Fruit fly (Drosophila melanogaster) whole organism, embryonic: ENCODE results near the gene lectin-37Db.

Source experiments
- Adf1 ChIP-seq: fragments of 200-800 bp; sonication (Bioruptor generic); IDR thresholded peaks from 2 replicates; pipeline ENCODE4 v1.3.6; 2022; ENCODE audit warnings: missing biosample characterization, missing genetic modification characterization
- CG10209 ChIP-seq: fragments of 200-800 bp; sonication (Bioruptor generic); optimal IDR thresholded peaks from 3 replicates; lab custom pipeline; 2017; ENCODE audit warnings: missing biosample characterization, mild to moderate bottlenecking, missing genetic modification characterization, missing genetic modification reagents
- CG10366 ChIP-seq: fragments of 200-800 bp; sonication (Bioruptor generic); IDR thresholded peaks from 2 replicates; pipeline ENCODE4 v1.3.6; 2022; ENCODE audit warnings: missing biosample characterization, missing genetic modification characterization
- CG11723 ChIP-seq: fragments of 200-800 bp; sonication (Bioruptor generic); optimal IDR thresholded peaks from 2 replicates; lab custom pipeline; 2017; ENCODE audit warnings: missing biosample characterization, mild to moderate bottlenecking, missing genetic modification characterization
- CG12104 ChIP-seq: fragments of 200-800 bp; sonication (Bioruptor generic); optimal IDR thresholded peaks from 3 replicates; lab custom pipeline; 2016; ENCODE audit warnings: missing biosample characterization, missing genetic modification characterization
- CG12659 ChIP-seq: fragments of 200-800 bp; sonication (Bioruptor generic); optimal IDR thresholded peaks from 3 replicates; lab custom pipeline; 2017; ENCODE audit warnings: mild to moderate bottlenecking, missing biosample characterization, missing genetic modification reagents, missing genetic modification characterization
- CG15011 ChIP-seq: fragments of 200-800 bp; sonication (Bioruptor generic); optimal IDR thresholded peaks from 3 replicates; lab custom pipeline; 2018; ENCODE audit warnings: missing biosample characterization, mild to moderate bottlenecking, missing genetic modification characterization
- CG15514 ChIP-seq: fragments of 200-800 bp; sonication (Bioruptor generic); optimal IDR thresholded peaks from 3 replicates; lab custom pipeline; 2017; ENCODE audit warnings: missing biosample characterization, missing genetic modification characterization, mild to moderate bottlenecking, moderate library complexity, missing genetic modification reagents
- CG17361 ChIP-seq: fragments of 200-800 bp; sonication (Bioruptor generic); IDR thresholded peaks from 3 replicates; pipeline ENCODE4 v1.3.6; 2022; ENCODE audit warnings: missing biosample characterization, missing genetic modification characterization
- CG18476 ChIP-seq: fragments of 200-800 bp; sonication (Bioruptor generic); optimal IDR thresholded peaks from 2 replicates; lab custom pipeline; 2016; ENCODE audit warnings: missing biosample characterization, mild to moderate bottlenecking, missing genetic modification characterization
- CG34224 ChIP-seq: fragments of 200-800 bp; sonication (Bioruptor generic); IDR thresholded peaks from 3 replicates; pipeline ENCODE4 v1.3.6; 2022; ENCODE audit warnings: missing biosample characterization, missing genetic modification characterization; ENCODE audit not compliant: partially characterized antibody
- CG3847 ChIP-seq: fragments of 200-800 bp; sonication (Bioruptor generic); IDR thresholded peaks from 2 replicates; pipeline ENCODE4 v1.3.6; 2022; ENCODE audit warnings: missing biosample characterization, missing genetic modification characterization
- CG43689 ChIP-seq: fragments of 200-800 bp; sonication (Bioruptor generic); IDR thresholded peaks from 2 replicates; pipeline ENCODE4 v1.3.6; 2022; ENCODE audit warnings: missing biosample characterization, missing genetic modification characterization
- CG6813 ChIP-seq: fragments of 200-800 bp; sonication (Bioruptor generic); optimal IDR thresholded peaks from 2 replicates; lab custom pipeline; 2017; ENCODE audit warnings: missing biosample characterization, missing genetic modification characterization, mild to moderate bottlenecking, moderate library complexity, missing genetic modification reagents
- CG8281 ChIP-seq: fragments of 200-800 bp; sonication (Bioruptor generic); optimal IDR thresholded peaks from 2 replicates; lab custom pipeline; 2018; ENCODE audit warnings: missing biosample characterization, mild to moderate bottlenecking, missing genetic modification characterization, moderate library complexity
- CG9609 ChIP-seq: fragments of 200-800 bp; sonication (Bioruptor generic); optimal IDR thresholded peaks from 3 replicates; lab custom pipeline; 2016; ENCODE audit warnings: missing biosample characterization, missing genetic modification characterization
- CG9817 ChIP-seq: fragments of 200-800 bp; sonication (Bioruptor generic); optimal IDR thresholded peaks from 2 replicates; lab custom pipeline; 2018; ENCODE audit warnings: missing biosample characterization, mild to moderate bottlenecking, missing genetic modification characterization, moderate library complexity
- Fer2 ChIP-seq: fragments of 200-800 bp; sonication (Bioruptor generic); optimal IDR thresholded peaks from 2 replicates; lab custom pipeline; 2018; ENCODE audit warnings: missing biosample characterization, mild to moderate bottlenecking, missing genetic modification characterization, moderate library complexity
- HHEX ChIP-seq: fragments of 200-800 bp; sonication (Bioruptor generic); optimal IDR thresholded peaks from 3 replicates; lab custom pipeline; 2017; ENCODE audit warnings: missing biosample characterization, mild to moderate bottlenecking, missing genetic modification characterization, missing genetic modification reagents
- HLH3B ChIP-seq: fragments of 200-800 bp; sonication (Bioruptor generic); IDR thresholded peaks from 2 replicates; pipeline ENCODE4 v1.3.6; 2022; ENCODE audit warnings: missing biosample characterization, missing genetic modification characterization
- HLHmδ ChIP-seq: fragments of 200-800 bp; sonication (Bioruptor generic); optimal IDR thresholded peaks from 2 replicates; lab custom pipeline; 2018; ENCODE audit warnings: missing biosample characterization, mild to moderate bottlenecking, missing genetic modification characterization, moderate library complexity
- MESR4 ChIP-seq: fragments of 200-800 bp; sonication (Bioruptor generic); optimal IDR thresholded peaks from 2 replicates; lab custom pipeline; 2018; ENCODE audit warnings: missing biosample characterization, mild to moderate bottlenecking, missing genetic modification characterization, moderate library complexity
- MTF-1 ChIP-seq: fragments of 200-800 bp; sonication (Bioruptor generic); optimal IDR thresholded peaks from 2 replicates; lab custom pipeline; 2018; ENCODE audit warnings: missing biosample characterization, mild to moderate bottlenecking, missing genetic modification characterization, borderline replicate concordance
- Meics ChIP-seq: fragments of 200-800 bp; sonication (Bioruptor generic); optimal IDR thresholded peaks from 2 replicates; lab custom pipeline; 2017; ENCODE audit warnings: missing biosample characterization, mild to moderate bottlenecking, missing genetic modification characterization
- NFAT ChIP-seq: fragments of 200-800 bp; sonication (Bioruptor generic); IDR thresholded peaks from 2 replicates; pipeline ENCODE4 v1.3.6; 2022; ENCODE audit warnings: missing biosample characterization, missing genetic modification characterization
- Nf-YA ChIP-seq: fragments of 200-800 bp; sonication (Bioruptor generic); IDR thresholded peaks from 2 replicates; pipeline ENCODE4 v1.3.6; 2022; ENCODE audit warnings: missing biosample characterization, missing genetic modification characterization
- Opbp ChIP-seq: fragments of 200-800 bp; sonication (Bioruptor generic); IDR thresholded peaks from 3 replicates; pipeline ENCODE4 v1.3.6; 2022; ENCODE audit warnings: missing biosample characterization, missing genetic modification characterization; ENCODE audit not compliant: partially characterized antibody
- PHDP ChIP-seq: fragments of 200-800 bp; sonication (Bioruptor generic); optimal IDR thresholded peaks from 3 replicates; lab custom pipeline; 2018; ENCODE audit warnings: missing biosample characterization, mild to moderate bottlenecking, missing genetic modification characterization, moderate library complexity
- Side ChIP-seq: fragments of 200-800 bp; sonication (Bioruptor generic); optimal IDR thresholded peaks from 2 replicates; lab custom pipeline; 2016; ENCODE audit warnings: missing biosample characterization, missing genetic modification characterization
- Spps ChIP-seq: fragments of 200-800 bp; sonication (Bioruptor generic); optimal IDR thresholded peaks from 2 replicates; lab custom pipeline; 2018; ENCODE audit warnings: missing biosample characterization, mild to moderate bottlenecking, missing genetic modification characterization
- cato ChIP-seq: fragments of 200-800 bp; sonication (Bioruptor generic); optimal IDR thresholded peaks from 2 replicates; lab custom pipeline; 2016; ENCODE audit warnings: missing biosample characterization, missing genetic modification characterization, borderline replicate concordance
- caup ChIP-seq: fragments of 200-800 bp; sonication (Bioruptor generic); optimal IDR thresholded peaks from 3 replicates; lab custom pipeline; 2017; ENCODE audit warnings: missing biosample characterization, mild to moderate bottlenecking, missing genetic modification characterization, moderate library complexity; ENCODE audit not compliant: severe bottlenecking
- chif ChIP-seq, 2 experiments: fragments of 200-800 bp; sonication (Bioruptor generic); optimal IDR thresholded peaks; 3 replicates each; lab custom pipeline; 2016; ENCODE audit warnings: missing biosample characterization in 2 of 2, missing genetic modification characterization in 2 of 2
- croc ChIP-seq: fragments of 200-800 bp; sonication (Bioruptor generic); conservative IDR thresholded peaks from 3 replicates; pipeline ENCODE4 v1.3.6; 2022; ENCODE audit warnings: missing biosample characterization, missing genetic modification characterization
- emc ChIP-seq: fragments of 200-800 bp; sonication (Bioruptor generic); optimal IDR thresholded peaks from 2 replicates; lab custom pipeline; 2016; ENCODE audit warnings: missing biosample characterization, missing genetic modification characterization
- ems ChIP-seq: fragments of 200-800 bp; sonication (Bioruptor generic); optimal IDR thresholded peaks from 3 replicates; lab custom pipeline; 2016; ENCODE audit warnings: missing biosample characterization, missing genetic modification characterization
- fru ChIP-seq: fragments of >200 bp; optimal IDR thresholded peaks from 2 replicates; lab custom pipeline; 2017
- gcm ChIP-seq: fragments of 200-800 bp; sonication (Bioruptor generic); optimal IDR thresholded peaks from 2 replicates; lab custom pipeline; 2019; ENCODE audit warnings: missing biosample characterization, mild to moderate bottlenecking, missing genetic modification characterization, moderate library complexity
- gt ChIP-seq: fragments of 200-800 bp; sonication (Bioruptor generic); IDR thresholded peaks from 2 replicates; pipeline ENCODE4 v1.3.6; 2022; ENCODE audit warnings: missing biosample characterization, missing genetic modification characterization
- ind ChIP-seq: fragments of 200-800 bp; sonication (Bioruptor generic); optimal IDR thresholded peaks from 3 replicates; lab custom pipeline; 2016; ENCODE audit warnings: missing biosample characterization, missing genetic modification characterization
- nerfin-1 ChIP-seq: fragments of 200-800 bp; sonication (Bioruptor generic); optimal IDR thresholded peaks from 3 replicates; lab custom pipeline; 2019; ENCODE audit warnings: missing biosample characterization, mild to moderate bottlenecking, missing genetic modification characterization, moderate library complexity
- nmo ChIP-seq: fragments of 200-800 bp; sonication (Bioruptor generic); optimal IDR thresholded peaks from 2 replicates; lab custom pipeline; 2018; ENCODE audit warnings: missing biosample characterization, mild to moderate bottlenecking, missing genetic modification characterization, moderate library complexity
- p53 ChIP-seq: fragments of 200-800 bp; sonication (Bioruptor generic); optimal IDR thresholded peaks from 2 replicates; lab custom pipeline; 2016; ENCODE audit warnings: missing biosample characterization, missing genetic modification characterization
- sima ChIP-seq: fragments of 200-800 bp; sonication (Bioruptor generic); optimal IDR thresholded peaks from 2 replicates; lab custom pipeline; 2016; ENCODE audit warnings: missing biosample characterization, missing genetic modification characterization
- sob ChIP-seq: fragments of 200-800 bp; sonication (Bioruptor generic); IDR thresholded peaks from 2 replicates; pipeline ENCODE4 v1.3.6; 2022; ENCODE audit warnings: missing biosample characterization, missing genetic modification characterization
- tin ChIP-seq: fragments of 200-800 bp; sonication (Bioruptor generic); optimal IDR thresholded peaks from 3 replicates; lab custom pipeline; 2016; ENCODE audit warnings: missing biosample characterization, missing genetic modification characterization
- ttk ChIP-seq: fragments of 200-800 bp; sonication (Bioruptor generic); IDR thresholded peaks from 2 replicates; pipeline ENCODE4 v2.1.2; 2022; ENCODE audit warnings: missing biosample characterization, missing genetic modification characterization
- wdn ChIP-seq: fragments of 200-800 bp; sonication (Bioruptor generic); IDR thresholded peaks from 2 replicates; pipeline ENCODE4 v1.3.6; 2022; ENCODE audit warnings: missing biosample characterization, missing genetic modification characterization
- wek ChIP-seq: fragments of 200-800 bp; sonication (Bioruptor generic); optimal IDR thresholded peaks from 3 replicates; lab custom pipeline; 2018; ENCODE audit warnings: missing biosample characterization, mild to moderate bottlenecking, missing genetic modification characterization, moderate library complexity

Gene lectin-37Db

dm6 chr2L:19425765-19426329 lies 7.0 kb downstream of the lectin-37Db start (continued):
- TF ChIP-seq CG12104 (GFP tag; lab: Kevin White, UChicago) = peak; percentile 42
- TF ChIP-seq CG9817 (tag; lab: Kevin White, UChicago) = peak; percentile 61
- TF ChIP-seq Opbp (GFP tag; lab: Robert Waterston, UW) = no peak
- no peak for TF ChIP-seq p53 (GFP tag; lab: Kevin White, UChicago)
- TF ChIP-seq emc = no peak
- TF ChIP-seq CG43689 (GFP tag; lab: Robert Waterston, UW) = peak; percentile 53
- peak; percentile 47 for TF ChIP-seq CG15514 (GFP tag; lab: Kevin White, UChicago)
- TF ChIP-seq Spps (tag; lab: Kevin White, UChicago) = no peak
- peak; percentile 75 for TF ChIP-seq CG6813 (GFP tag; lab: Kevin White, UChicago)
- TF ChIP-seq CG3847 (GFP tag; lab: Robert Waterston, UW) = peak; percentile 43
- peak; percentile 57 for TF ChIP-seq CG10209 (GFP tag; lab: Kevin White, UChicago)
- peak; percentile 30 for TF ChIP-seq Adf1
- peak; percentile 76 for TF ChIP-seq PHDP
- peak; percentile 70 for TF ChIP-seq HLH3B
- peak; percentile 49 for TF ChIP-seq CG15011 (GFP tag; lab: Kevin White, UChicago)
- peak; percentile 77 for TF ChIP-seq NFAT (GFP tag; lab: Robert Waterston, UW)
- peak; percentile 79 for TF ChIP-seq Meics
- no peak for TF ChIP-seq gt (GFP tag; lab: Robert Waterston, UW)
- TF ChIP-seq MESR4 = no peak
- TF ChIP-seq CG8281 (tag; lab: Kevin White, UChicago) = peak; percentile 26
- TF ChIP-seq sima = no peak
- peak; percentile 53 for TF ChIP-seq CG10366 (GFP tag; lab: Robert Waterston, UW)
- TF ChIP-seq ttk = peak; percentile 38; the same call in 1 of the 2 replicates
- peak; percentile 17 for TF ChIP-seq gcm
- peak; percentile 49 for TF ChIP-seq CG11723 (GFP tag; lab: Kevin White, UChicago)
- peak; percentile 53 for TF ChIP-seq MTF-1 (GFP tag; lab: Kevin White, UChicago)
- peak; percentile 55 for TF ChIP-seq Side
- TF ChIP-seq sob (GFP tag; lab: Robert Waterston, UW) = peak; percentile 65
- peak; percentile 39; the same call in 1 of the 2 replicates for TF ChIP-seq Nf-YA (GFP tag; lab: Robert Waterston, UW)
- TF ChIP-seq ems (GFP tag; lab: Kevin White, UChicago) = no peak
- no peak for TF ChIP-seq CG34224 (GFP tag; lab: Robert Waterston, UW)
- peak; percentile 74 for TF ChIP-seq nmo
- peak in 1 of 2 experiments; percentile 58 for TF ChIP-seq chif (GFP tag; optimal IDR thresholded peaks at IDR 0.05; lab: Kevin White, UChicago)
- no peak for TF ChIP-seq wek (GFP tag; lab: Kevin White, UChicago)
- peak; percentile 91 for TF ChIP-seq nerfin-1 (tag; lab: Kevin White, UChicago)
- TF ChIP-seq caup (GFP tag; lab: Kevin White, UChicago) = peak; percentile 50
- TF ChIP-seq cato (GFP tag; lab: Kevin White, UChicago) = peak; percentile 28
- TF ChIP-seq CG9609 = peak; percentile 38
- peak; percentile 82 for TF ChIP-seq CG17361 (GFP tag; lab: Robert Waterston, UW)
- TF ChIP-seq CG12659 (GFP tag; lab: Kevin White, UChicago) = peak; percentile 59
- TF ChIP-seq CG18476 = peak; percentile 28
- 0 out of 2 replicates have a peak, but pooled peaks have one; percentile 38 for TF ChIP-seq wdn (GFP tag; lab: Robert Waterston, UW)
- TF ChIP-seq fru = no peak
- TF ChIP-seq croc (GFP tag; lab: Robert Waterston, UW) = 0 out of 3 replicates have a peak, but pooled peaks have one; percentile 35
- TF ChIP-seq HHEX (GFP tag; lab: Kevin White, UChicago) = peak; percentile 76
- TF ChIP-seq HLHmδ (GFP tag; lab: Kevin White, UChicago) = no peak
- peak; percentile 32 for TF ChIP-seq Fer2 (tag; lab: Kevin White, UChicago)
- TF ChIP-seq tin = peak; percentile 54
- TF ChIP-seq ind = peak; percentile 76
